Worm (Caenorhabditis elegans): ENCODE results near the gene mrps-18A.

The mrps-18A gene

DNA sequence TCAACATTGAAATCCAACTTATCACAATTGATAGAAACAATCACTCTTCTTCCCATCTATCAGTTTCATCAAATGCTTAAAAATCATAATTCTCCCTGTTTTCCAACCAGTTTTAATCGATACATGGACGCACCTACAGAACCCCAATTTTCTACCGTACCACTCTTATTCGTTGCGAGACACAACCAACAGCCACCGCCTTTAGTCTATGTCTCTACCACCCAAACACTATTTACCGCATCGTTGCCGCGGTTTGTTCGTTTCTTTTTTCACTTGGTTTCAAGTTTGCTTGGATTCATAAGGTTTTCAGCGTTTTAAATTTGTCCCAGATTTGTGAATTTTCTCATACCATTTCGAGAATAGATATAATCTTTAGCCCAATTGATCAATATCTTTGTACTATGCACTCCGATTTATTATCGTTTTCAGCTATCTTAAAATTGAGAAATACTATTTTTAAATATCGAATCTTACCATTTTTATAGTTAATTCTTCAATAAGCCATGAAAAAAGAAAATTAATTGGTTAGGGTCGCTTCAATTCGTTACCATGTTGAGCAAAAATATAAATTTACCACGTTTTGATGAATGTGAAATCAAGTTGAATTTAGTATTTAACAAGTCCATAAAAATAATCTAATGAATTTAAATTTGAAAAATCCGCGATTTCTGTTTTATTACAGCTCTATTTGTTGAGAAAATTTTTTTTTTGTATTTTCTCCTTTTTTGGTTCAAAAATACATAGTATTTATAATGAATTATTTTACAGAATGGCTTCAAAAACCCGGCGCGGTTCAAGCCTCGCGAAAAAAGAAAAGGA, 21.3 kb downstream of the mrps-18A start, which contains the start of gene F10E9.3:
F10E9.3 (plus strand) TSS at position 769 of the 819 bp plus-strand sequence.
- TF ChIP-seq ref-1 (GFP tag; conservative IDR thresholded peaks at IDR 0.05), result no peak
- TF ChIP-seq ztf-23 (GFP tag; IDR thresholded peaks at IDR 0.05), result no peak
- TF ChIP-seq cog-1 (tag; optimal IDR thresholded peaks at IDR 0.05), result no peak
- no peak for TF ChIP-seq ztf-29 (GFP tag; IDR thresholded peaks at IDR 0.05)
- TF ChIP-seq tab-1 (GFP tag; IDR thresholded peaks at IDR 0.05), result no peak
- no peak for TF ChIP-seq flt-1 (GFP tag; IDR thresholded peaks at IDR 0.05)
- TF ChIP-seq T22C8.4 (GFP tag; IDR thresholded peaks at IDR 0.05), result no peak
- no peak for TF ChIP-seq klf-2 (GFP tag; conservative IDR thresholded peaks at IDR 0.05)
- no peak for TF ChIP-seq med-1 (GFP tag; optimal IDR thresholded peaks at IDR 0.05; ENCODE audit: insufficient read depth)

DNA sequence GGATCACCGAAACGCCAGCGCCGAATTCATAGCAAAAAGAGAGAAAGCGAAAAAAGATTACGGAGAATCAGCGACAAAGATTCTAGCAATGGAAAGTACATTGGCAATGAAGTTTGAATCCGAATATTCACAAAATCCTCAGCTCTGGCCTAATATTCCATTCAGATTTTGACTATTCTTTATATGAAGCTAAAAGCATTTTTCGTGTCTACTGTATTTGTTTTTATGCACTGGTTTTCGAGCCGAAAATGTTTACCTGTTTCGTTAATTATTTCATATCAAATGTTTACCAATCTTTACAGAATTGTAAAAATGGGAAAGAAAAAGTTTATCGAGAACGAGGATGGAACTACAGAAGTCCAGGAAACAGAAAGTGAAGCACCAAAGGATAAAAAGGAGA, 23.5 kb downstream of the mrps-18A start, which contains the start of gene F10E9.4:
F10E9.4 (plus strand) TSS at position 301 of the 400 bp plus-strand sequence.
- no peak for TF ChIP-seq ztf-23 (GFP tag; IDR thresholded peaks at IDR 0.05)

DNA sequence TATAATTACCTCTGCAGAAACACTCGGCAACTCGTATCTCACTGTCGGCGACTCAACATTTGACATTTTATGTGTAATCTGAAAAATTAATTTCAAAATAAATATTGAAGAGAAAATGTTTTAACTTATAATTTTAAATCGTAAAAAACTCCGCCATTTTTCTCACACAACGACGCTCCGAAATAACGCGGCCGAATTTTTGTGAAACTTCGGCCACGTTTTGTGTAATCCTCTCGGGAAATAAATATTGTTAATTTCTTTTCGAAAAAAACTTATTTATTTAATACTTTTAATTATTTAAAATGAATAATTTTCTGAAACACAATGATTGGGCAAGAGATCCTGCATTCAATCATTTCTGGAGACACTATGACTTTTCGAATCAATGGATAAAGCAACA, 24.4 kb downstream of the mrps-18A start, which contains the start of the genes F10E9.7 and F10E9.5:
F10E9.7 (minus strand) TSS at position 86 of the 400 bp plus-strand sequence.
F10E9.5 (plus strand) TSS at position 237 of the 400 bp plus-strand sequence.
- TF ChIP-seq klf-2 (GFP tag; conservative IDR thresholded peaks at IDR 0.05) (0 out of 2 replicates have a peak, but pooled peaks have one; percentile 40), cog-1 (tag; optimal IDR thresholded peaks at IDR 0.05) (peak; percentile 40), ref-1 (GFP tag; conservative IDR thresholded peaks at IDR 0.05) (no peak), ztf-23 (GFP tag; IDR thresholded peaks at IDR 0.05) (peak; percentile 73; the same call in 1 of the 2 replicates), ztf-29 (GFP tag; IDR thresholded peaks at IDR 0.05) (no peak), T22C8.4 (GFP tag; IDR thresholded peaks at IDR 0.05) (no peak), med-1 (GFP tag; optimal IDR thresholded peaks at IDR 0.05; ENCODE audit: insufficient read depth) (no peak), flt-1 (GFP tag; IDR thresholded peaks at IDR 0.05) (peak; percentile 71; the same call in 1 of the 2 replicates), tab-1 (GFP tag; IDR thresholded peaks at IDR 0.05) (no peak)

DNA sequence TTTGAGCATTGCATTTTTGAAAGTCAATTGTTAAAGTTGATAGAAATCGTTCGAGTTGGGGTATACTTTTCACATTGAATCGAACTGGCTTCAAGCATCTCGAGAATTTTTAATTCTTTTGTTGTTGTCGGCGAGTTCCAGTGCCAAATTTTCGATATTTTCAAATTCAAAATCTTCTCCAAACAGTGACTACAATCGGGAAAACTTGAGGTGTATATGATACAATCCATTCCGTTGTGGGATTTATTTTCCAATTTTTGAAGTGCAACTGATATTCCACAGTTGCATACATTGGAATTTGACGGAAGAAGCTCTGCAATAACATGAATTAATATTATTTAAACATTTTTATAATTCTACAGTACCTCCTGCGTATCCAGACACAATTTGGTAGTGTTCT, 25.9 kb downstream of the mrps-18A start:
- TF ChIP-seq cog-1 (tag; optimal IDR thresholded peaks at IDR 0.05), result no peak
- TF ChIP-seq ref-1 (GFP tag; conservative IDR thresholded peaks at IDR 0.05), result no peak
- no peak for TF ChIP-seq flt-1 (GFP tag; IDR thresholded peaks at IDR 0.05)
- TF ChIP-seq tab-1 (GFP tag; IDR thresholded peaks at IDR 0.05), result no peak

DNA sequence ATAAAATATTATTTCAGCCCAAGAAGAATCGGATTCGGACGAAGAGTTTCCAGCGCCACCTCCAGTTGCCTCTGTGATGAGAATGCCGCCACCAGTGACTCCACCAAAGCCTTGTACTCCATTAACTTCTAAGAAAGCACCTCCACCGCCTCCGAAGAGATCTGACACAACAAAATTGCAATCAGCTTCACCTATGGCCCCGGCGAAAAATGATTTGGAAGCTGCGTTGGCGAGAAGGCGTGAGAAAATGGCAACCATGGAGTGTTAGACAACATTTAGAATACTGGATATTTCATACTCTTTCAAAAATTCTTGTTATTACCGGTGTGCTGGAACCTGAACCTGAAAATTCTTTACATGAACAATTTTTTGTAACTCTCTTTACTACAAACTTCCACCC, 26.4 kb downstream of the mrps-18A start:
- TF ChIP-seq tab-1 (GFP tag; IDR thresholded peaks at IDR 0.05) (no peak), ztf-29 (GFP tag; IDR thresholded peaks at IDR 0.05) (no peak), ref-1 (GFP tag; conservative IDR thresholded peaks at IDR 0.05) (no peak), ztf-23 (GFP tag; IDR thresholded peaks at IDR 0.05) (no peak), cog-1 (tag; optimal IDR thresholded peaks at IDR 0.05) (no peak), klf-2 (GFP tag; conservative IDR thresholded peaks at IDR 0.05) (no peak), T22C8.4 (GFP tag; IDR thresholded peaks at IDR 0.05) (no peak), flt-1 (GFP tag; IDR thresholded peaks at IDR 0.05) (no peak), med-1 (GFP tag; optimal IDR thresholded peaks at IDR 0.05; ENCODE audit: insufficient read depth) (no peak)

DNA sequence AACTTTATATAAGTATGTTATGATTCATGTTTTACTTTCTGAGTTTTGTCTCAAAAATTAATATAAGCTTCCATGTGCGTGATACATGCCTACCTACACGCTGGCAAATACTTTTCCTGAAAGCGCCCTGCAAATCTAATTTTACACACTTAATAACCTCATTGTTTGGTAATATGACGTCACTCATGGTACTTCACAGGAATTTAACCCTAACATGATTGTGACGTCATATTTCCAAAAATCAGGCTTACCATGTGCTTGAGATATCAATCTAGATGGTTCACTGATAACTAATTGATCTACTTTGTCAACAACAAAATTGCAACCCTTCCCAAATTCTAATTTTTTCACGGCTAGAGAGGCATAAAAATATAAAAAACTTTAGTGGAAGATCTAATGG, 28.3 kb downstream of the mrps-18A start:
- no peak for TF ChIP-seq flt-1 (GFP tag; IDR thresholded peaks at IDR 0.05)
- TF ChIP-seq tab-1 (GFP tag; IDR thresholded peaks at IDR 0.05), result no peak
- TF ChIP-seq klf-2 (GFP tag; conservative IDR thresholded peaks at IDR 0.05), result no peak
- no peak for TF ChIP-seq ztf-23 (GFP tag; IDR thresholded peaks at IDR 0.05)
- no peak for TF ChIP-seq ztf-29 (GFP tag; IDR thresholded peaks at IDR 0.05)
- no peak for TF ChIP-seq T22C8.4 (GFP tag; IDR thresholded peaks at IDR 0.05)
- TF ChIP-seq ref-1 (GFP tag; conservative IDR thresholded peaks at IDR 0.05), result no peak
- TF ChIP-seq med-1 (GFP tag; optimal IDR thresholded peaks at IDR 0.05; ENCODE audit: insufficient read depth), result no peak
- no peak for TF ChIP-seq cog-1 (tag; optimal IDR thresholded peaks at IDR 0.05)

DNA sequence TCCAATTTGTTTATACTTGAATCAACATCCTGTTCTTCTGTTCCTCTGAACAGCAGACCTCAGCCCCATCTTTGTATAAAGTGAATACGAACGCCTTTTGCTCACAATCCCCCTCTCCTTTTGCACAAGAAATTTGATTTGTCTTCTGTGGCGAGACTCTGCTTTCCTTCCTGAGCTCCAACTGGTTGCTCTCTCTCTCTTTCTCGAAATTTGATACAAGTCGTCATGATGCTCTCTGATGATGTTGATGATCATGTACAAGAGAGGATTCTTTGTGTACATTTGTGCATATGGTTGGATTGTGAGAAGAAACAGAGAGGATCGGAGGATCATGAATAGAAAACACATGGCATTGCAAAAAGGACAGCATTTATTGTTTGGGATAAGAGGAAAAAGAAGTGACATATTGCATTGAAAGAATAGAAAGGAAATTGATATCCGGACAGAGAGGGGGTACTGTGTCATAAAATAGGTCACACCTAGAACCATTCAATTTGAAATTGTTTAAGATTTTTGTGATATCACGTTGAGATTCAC, 30.8 kb downstream of the mrps-18A start:
- no peak for TF ChIP-seq tab-1 (GFP tag; IDR thresholded peaks at IDR 0.05)
- TF ChIP-seq cog-1 (tag; optimal IDR thresholded peaks at IDR 0.05), result no peak
- TF ChIP-seq ref-1 (GFP tag; conservative IDR thresholded peaks at IDR 0.05), result no peak
- TF ChIP-seq ztf-29 (GFP tag; IDR thresholded peaks at IDR 0.05), result no peak
- TF ChIP-seq flt-1 (GFP tag; IDR thresholded peaks at IDR 0.05), result 0 out of 2 replicates have a peak, but pooled peaks have one; percentile 15

DNA sequence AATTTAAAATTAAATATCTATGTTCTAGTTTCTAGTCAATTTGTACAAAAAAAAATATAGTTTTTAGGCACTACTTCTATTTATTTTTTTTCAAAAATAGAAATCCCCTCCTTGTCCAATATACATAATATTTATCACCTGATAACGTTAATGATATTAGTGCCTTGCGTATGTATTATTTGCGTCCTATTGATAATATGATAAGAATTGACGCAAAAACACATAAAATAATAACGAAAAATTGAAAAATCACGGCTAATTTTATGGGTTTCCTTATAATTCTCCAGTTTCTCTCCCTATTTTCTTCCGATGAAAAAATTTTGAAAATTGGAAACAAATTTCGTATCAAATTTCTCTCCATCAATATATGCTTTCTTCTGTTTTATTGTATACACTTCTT, 32.0 kb downstream of the mrps-18A start:
- TF ChIP-seq tab-1 (GFP tag; IDR thresholded peaks at IDR 0.05), result no peak
- TF ChIP-seq cog-1 (tag; optimal IDR thresholded peaks at IDR 0.05), result no peak
- TF ChIP-seq T22C8.4 (GFP tag; IDR thresholded peaks at IDR 0.05), result no peak
- no peak for TF ChIP-seq ztf-23 (GFP tag; IDR thresholded peaks at IDR 0.05)
- TF ChIP-seq ref-1 (GFP tag; conservative IDR thresholded peaks at IDR 0.05), result no peak
- TF ChIP-seq flt-1 (GFP tag; IDR thresholded peaks at IDR 0.05), result no peak
- TF ChIP-seq klf-2 (GFP tag; conservative IDR thresholded peaks at IDR 0.05), result no peak

DNA sequence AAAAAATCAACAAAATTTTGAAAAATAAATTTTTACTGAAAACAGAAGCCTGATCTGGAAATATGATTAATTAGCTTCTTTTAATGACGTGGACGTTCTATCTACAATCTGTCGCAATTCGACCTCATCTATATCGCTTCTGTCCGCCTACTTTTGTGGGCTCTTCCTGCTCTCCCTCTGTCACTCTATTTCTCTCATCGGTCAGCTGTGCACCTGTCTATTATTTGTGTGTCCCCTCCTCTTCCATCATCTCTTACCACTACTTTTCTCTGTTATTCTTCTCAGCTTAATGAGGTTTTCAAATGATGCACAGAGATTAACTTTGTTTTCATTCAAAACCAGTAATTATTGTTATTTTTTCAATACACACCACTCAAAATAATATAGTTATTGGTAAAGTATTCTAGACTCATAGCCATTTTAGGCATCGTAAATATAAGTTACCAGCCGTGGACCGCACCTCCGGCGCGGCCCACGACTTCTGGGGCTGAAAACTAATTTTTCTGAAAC, 32.6 kb downstream of the mrps-18A start:
- TF ChIP-seq flt-1 (GFP tag; IDR thresholded peaks at IDR 0.05) (no peak), T22C8.4 (GFP tag; IDR thresholded peaks at IDR 0.05) (no peak), tab-1 (GFP tag; IDR thresholded peaks at IDR 0.05) (0 out of 2 replicates have a peak, but pooled peaks have one; percentile 66), med-1 (GFP tag; optimal IDR thresholded peaks at IDR 0.05; ENCODE audit: insufficient read depth) (no peak)

Measured in whole organism, midembryonic.